Fruit fly (Drosophila melanogaster): ENCODE data around the gene CG12194.
A peak's percentile ranks its signal among the peaks of the same experiment; 100 is the strongest.

CG12194 gene

DNA sequence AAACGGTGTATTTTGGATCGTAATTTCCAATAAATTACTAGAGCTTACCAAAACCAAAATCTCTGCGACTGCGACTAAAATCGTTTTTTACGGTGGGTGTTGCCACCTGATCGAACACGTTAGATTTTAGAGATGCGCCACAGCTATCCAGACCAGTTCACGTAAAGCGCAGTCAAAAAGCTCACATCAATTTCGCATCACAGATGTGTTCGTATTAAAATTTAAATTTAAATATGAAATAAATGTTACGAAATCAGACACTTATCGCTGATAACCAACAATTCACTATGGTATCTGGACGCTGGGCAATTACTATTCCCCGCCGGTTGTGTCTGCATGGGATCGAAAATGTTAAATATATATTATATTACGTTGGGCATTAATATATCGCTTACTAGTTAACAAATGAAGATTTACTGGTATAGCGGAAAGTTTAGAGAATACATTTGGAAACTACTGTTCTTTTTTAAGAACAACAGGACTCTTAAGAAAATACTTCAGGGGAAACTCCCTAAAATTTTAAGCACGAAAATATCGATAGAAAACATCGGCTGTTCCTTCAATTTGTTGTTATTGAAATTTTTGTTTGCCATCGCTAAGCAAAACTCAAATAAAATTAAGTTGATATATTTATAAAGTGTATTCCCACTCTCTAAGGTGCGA lies 9.2 kb downstream of the CG12194 start, which contains the start of the genes mxt and CG11927:
TSS of gene mxt (minus strand) at position 105 of the 663 bp plus-strand sequence.
TSS of gene CG11927 (plus strand) at position 576 of the 663 bp plus-strand sequence.
- TF ChIP-seq CG10669 (GFP tag; optimal IDR thresholded peaks at IDR 0.05) (no peak), Blimp-1 (GFP tag; optimal IDR thresholded peaks at IDR 0.05) (no peak), pdm3 (GFP tag; optimal IDR thresholded peaks at IDR 0.05) (no peak), Lpt (GFP tag; optimal IDR thresholded peaks at IDR 0.05) (no peak), lz (GFP tag; optimal IDR thresholded peaks at IDR 0.05) (peak; percentile 44), CG31627 (GFP tag; optimal IDR thresholded peaks at IDR 0.05) (peak; percentile 54), Hr39 (GFP tag; optimal IDR thresholded peaks at IDR 0.05) (peak; percentile 47), Sox15 (GFP tag; optimal IDR thresholded peaks at IDR 0.05) (peak; percentile 9), Eip78C (GFP tag) (peak; percentile 74), fd85E (GFP tag; optimal IDR thresholded peaks at IDR 0.05) (no peak), OdsH (GFP tag; optimal IDR thresholded peaks at IDR 0.05) (peak; percentile 49), cyc (GFP tag; optimal IDR thresholded peaks at IDR 0.05) (peak; percentile 37), esn (GFP tag; optimal IDR thresholded peaks at IDR 0.05) (peak; percentile 59), CG6276 (GFP tag; optimal IDR thresholded peaks at IDR 0.05) (no peak), CG16779 (tag; optimal IDR thresholded peaks at IDR 0.05) (no peak), CG3032 (tag; optimal IDR thresholded peaks at IDR 0.05) (peak; percentile 17), CG8632 (GFP tag; optimal IDR thresholded peaks at IDR 0.05) (no peak), Met (GFP tag; optimal IDR thresholded peaks at IDR 0.05) (no peak), Eip93F (GFP tag; optimal IDR thresholded peaks at IDR 0.05) (peak; percentile 60)

DNA sequence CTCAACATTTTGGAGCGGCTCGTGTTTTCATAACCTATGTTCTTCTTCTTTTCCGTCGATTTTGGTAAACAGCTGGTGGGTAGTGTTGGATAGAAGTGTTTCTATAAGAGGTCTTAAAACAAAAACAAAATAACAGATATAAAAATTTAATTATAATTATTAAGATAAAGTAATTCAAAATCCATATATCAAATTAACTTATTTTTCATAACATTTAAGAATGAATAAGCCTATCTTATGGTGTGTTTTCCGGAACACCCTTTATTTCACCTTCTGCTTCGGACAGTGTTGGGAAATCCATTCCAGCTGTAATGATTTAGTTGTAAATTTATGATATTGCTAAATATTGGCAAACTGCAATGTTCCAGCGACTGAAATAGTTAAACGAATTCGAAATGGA lies 12.2 kb downstream of the CG12194 start, which contains the start of the genes mRpS2 and Mon1:
TSS of gene mRpS2 (minus strand) at position 64 of the 400 bp plus-strand sequence.
TSS of gene Mon1 (plus strand) at position 286 of the 400 bp plus-strand sequence.
- TF ChIP-seq CG34406 (GFP tag; optimal IDR thresholded peaks at IDR 0.05) (peak; percentile 90), CG6808 (GFP tag; optimal IDR thresholded peaks at IDR 0.05) (no peak), CG3032 (tag; optimal IDR thresholded peaks at IDR 0.05) (peak; percentile 96), CG8632 (GFP tag; optimal IDR thresholded peaks at IDR 0.05) (peak; percentile 89), CG3919 (GFP tag; optimal IDR thresholded peaks at IDR 0.05) (peak; percentile 95), Eip93F (GFP tag; optimal IDR thresholded peaks at IDR 0.05) (peak; percentile 79), Lpt (GFP tag; optimal IDR thresholded peaks at IDR 0.05) (peak; percentile 91), net (GFP tag; optimal IDR thresholded peaks at IDR 0.05) (peak; percentile 88), CG1621 (tag; optimal IDR thresholded peaks at IDR 0.05) (peak; percentile 70), vri (GFP tag; optimal IDR thresholded peaks at IDR 0.05) (peak; percentile 76), salr (GFP tag; optimal IDR thresholded peaks at IDR 0.05) (peak; percentile 83 to 87), CG15336 (GFP tag; IDR thresholded peaks at IDR 0.05) (peak; percentile 92), eg (GFP tag; IDR thresholded peaks at IDR 0.05) (peak; percentile 97), Hr39 (GFP tag; optimal IDR thresholded peaks at IDR 0.05) (peak; percentile 90), Sox102F (GFP tag; optimal IDR thresholded peaks at IDR 0.05) (peak; percentile 88), fkh (GFP tag; optimal IDR thresholded peaks at IDR 0.05) (peak; percentile 73), lz (GFP tag; optimal IDR thresholded peaks at IDR 0.05) (peak; percentile 91), OdsH (GFP tag; optimal IDR thresholded peaks at IDR 0.05) (peak; percentile 97), CG11294 (GFP tag; IDR thresholded peaks at IDR 0.05) (peak; percentile 93), CG8319 (GFP tag; optimal IDR thresholded peaks at IDR 0.05) (peak; percentile 90), CG16779 (tag; optimal IDR thresholded peaks at IDR 0.05) (no peak), CG10631 (GFP tag; optimal IDR thresholded peaks at IDR 0.05) (peak; percentile 97), Eip75B (GFP tag; optimal IDR thresholded peaks at IDR 0.05) (peak; percentile 87), Ets96B (tag; optimal IDR thresholded peaks at IDR 0.05) (peak; percentile 91), CG6276 (GFP tag; optimal IDR thresholded peaks at IDR 0.05) (no peak), CG6163 (GFP tag; IDR thresholded peaks at IDR 0.05) (peak; percentile 94), Blimp-1 (GFP tag; optimal IDR thresholded peaks at IDR 0.05) (peak; percentile 79), CG11902 (GFP tag; optimal IDR thresholded peaks at IDR 0.05) (peak; percentile 91), CG7368 (GFP tag; optimal IDR thresholded peaks at IDR 0.05) (peak; percentile 91), Smox (GFP tag; optimal IDR thresholded peaks at IDR 0.05) (peak; percentile 85), svp (GFP tag) (no peak), Hr38 (GFP tag; optimal IDR thresholded peaks at IDR 0.05) (peak; percentile 29), fd59A (GFP tag; optimal IDR thresholded peaks at IDR 0.05) (peak; percentile 70), ss (GFP tag; optimal IDR thresholded peaks at IDR 0.05) (no peak), Met (GFP tag; optimal IDR thresholded peaks at IDR 0.05) (peak; percentile 90), dac (GFP tag; optimal IDR thresholded peaks at IDR 0.05) (peak; percentile 87), fd85E (GFP tag; optimal IDR thresholded peaks at IDR 0.05) (peak; percentile 68), CG8119 (GFP tag; IDR thresholded peaks at IDR 0.05) (peak; percentile 95), CG6792 (GFP tag; optimal IDR thresholded peaks at IDR 0.05) (peak; percentile 90), CG9139 (GFP tag; optimal IDR thresholded peaks at IDR 0.05) (no peak)

All from whole organism, prepupa.